Worm (Caenorhabditis elegans): ENCODE data around the gene T22F3.12.

The T22F3.12 gene

DNA sequence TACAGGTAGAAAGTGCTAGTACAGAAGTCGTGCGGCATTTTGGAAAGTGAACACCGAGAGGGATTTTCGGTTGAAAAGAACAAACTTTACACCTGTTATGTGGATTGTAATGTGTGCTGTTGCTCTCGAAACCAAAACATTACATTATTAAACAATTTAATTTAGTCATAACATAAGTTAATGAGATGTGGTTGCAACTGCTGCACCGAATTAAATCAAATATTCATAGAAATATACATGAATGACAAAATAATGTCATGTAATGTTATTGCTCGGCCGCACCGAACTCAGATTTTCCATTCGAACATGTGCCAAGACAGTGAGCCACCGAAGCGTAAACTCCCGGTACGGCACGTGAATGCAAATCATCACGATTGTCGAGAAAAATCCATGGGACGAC is 2.9 kb upstream of the T22F3.12 start, which contains the start of gene srh-213:
Gene srh-213, minus strand, starts transcription at position 101 of the 400 bp plus-strand sequence.
- TF ChIP-seq skn-1 (tag; optimal IDR thresholded peaks at IDR 0.05) (no peak), mdl-1 (tag; optimal IDR thresholded peaks at IDR 0.05) (no peak), lsy-2 (tag; optimal IDR thresholded peaks at IDR 0.05) (no peak), ceh-82 (tag; optimal IDR thresholded peaks at IDR 0.05) (no peak), F13H6.1 (tag; optimal IDR thresholded peaks at IDR 0.05) (no peak), zag-1 (tag; optimal IDR thresholded peaks at IDR 0.05) (no peak)

- no peak for TF ChIP-seq ceh-82 (tag; optimal IDR thresholded peaks at IDR 0.05)
- no peak for TF ChIP-seq mdl-1 (tag; optimal IDR thresholded peaks at IDR 0.05)
- no peak for TF ChIP-seq lin-13 (GFP tag; optimal IDR thresholded peaks at IDR 0.05)
- TF ChIP-seq ztf-4 (tag; optimal IDR thresholded peaks at IDR 0.05): no peak
- TF ChIP-seq ama-1 (optimal IDR thresholded peaks at IDR 0.05): no peak
- no peak for TF ChIP-seq gmeb-1 (tag; optimal IDR thresholded peaks at IDR 0.05)
- TF ChIP-seq mbf-1 (tag; optimal IDR thresholded peaks at IDR 0.05): no peak
- TF ChIP-seq sem-4 (tag; optimal IDR thresholded peaks at IDR 0.05): no peak
- TF ChIP-seq Y55F3AM.14 (GFP tag; optimal IDR thresholded peaks at IDR 0.05): no peak
- no peak for TF ChIP-seq egl-27 (tag; optimal IDR thresholded peaks at IDR 0.05)
- no peak for TF ChIP-seq aly-2 (tag; optimal IDR thresholded peaks at IDR 0.05)
Measured at ce11 chrV:3588223-3588622, 3.8 kb downstream of the T22F3.12 start.

DNA sequence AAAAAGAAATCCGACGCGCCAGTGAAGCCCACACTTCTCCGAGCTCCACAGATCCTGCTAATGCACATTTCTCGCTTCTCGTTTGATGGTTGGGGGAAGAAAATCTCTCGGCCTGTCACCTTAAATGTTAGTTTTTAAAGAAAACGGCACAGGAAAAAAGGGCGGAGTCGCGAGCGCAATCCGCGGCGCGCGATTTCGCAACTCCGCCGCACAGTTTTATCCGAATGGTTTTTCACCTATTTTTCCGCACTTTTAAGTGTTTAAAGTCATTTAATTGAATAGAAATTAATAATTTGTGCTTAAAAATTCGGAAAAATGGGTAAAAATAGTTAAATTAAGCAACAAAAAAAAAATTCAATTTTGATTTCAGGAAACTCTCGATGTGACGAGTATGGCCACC is 4.4 kb downstream of the T22F3.12 start:
- TF ChIP-seq sma-9 (GFP tag; optimal IDR thresholded peaks at IDR 0.05) (peak; percentile 32), sma-9 (tag; optimal IDR thresholded peaks at IDR 0.05) (no peak), lin-11 (tag; optimal IDR thresholded peaks at IDR 0.05) (peak; percentile 37), crh-2 (tag; optimal IDR thresholded peaks at IDR 0.05) (peak; percentile 21), lsy-2 (tag; optimal IDR thresholded peaks at IDR 0.05) (peak in 1 of 2 experiments; percentile 32), gmeb-1 (tag; optimal IDR thresholded peaks at IDR 0.05) (peak; percentile 40), unc-55 (GFP tag; optimal IDR thresholded peaks at IDR 0.05) (peak; percentile 44), ztf-1 (GFP tag; conservative IDR thresholded peaks at IDR 0.05) (no peak), lin-13 (GFP tag; optimal IDR thresholded peaks at IDR 0.05) (peak; percentile 18), nhr-77 (tag; optimal IDR thresholded peaks at IDR 0.05) (no peak), peb-1 (tag; optimal IDR thresholded peaks at IDR 0.05) (no peak), F13H6.1 (tag; optimal IDR thresholded peaks at IDR 0.05) (peak; percentile 28), sma-3 (GFP tag; optimal IDR thresholded peaks at IDR 0.05) (peak; percentile 28)

- no peak for TF ChIP-seq mdl-1 (tag; optimal IDR thresholded peaks at IDR 0.05)
- TF ChIP-seq lin-11 (tag; optimal IDR thresholded peaks at IDR 0.05): no peak
- no peak for TF ChIP-seq mbf-1 (tag; optimal IDR thresholded peaks at IDR 0.05)
- peak; percentile 42 for TF ChIP-seq unc-55 (GFP tag; optimal IDR thresholded peaks at IDR 0.05)
- TF ChIP-seq lin-13 (GFP tag; optimal IDR thresholded peaks at IDR 0.05): no peak
- TF ChIP-seq mab-5 (tag; optimal IDR thresholded peaks at IDR 0.05): no peak
- no peak for TF ChIP-seq sem-4 (tag; optimal IDR thresholded peaks at IDR 0.05)
- no peak for TF ChIP-seq fos-1 (tag; optimal IDR thresholded peaks at IDR 0.05)
- no peak for TF ChIP-seq nhr-6 (tag; optimal IDR thresholded peaks at IDR 0.05)
- TF ChIP-seq ceh-16 (tag; optimal IDR thresholded peaks at IDR 0.05): no peak
- no peak for TF ChIP-seq nhr-77 (tag; optimal IDR thresholded peaks at IDR 0.05)
- peak; percentile 40 for TF ChIP-seq C34F6.9 (tag; optimal IDR thresholded peaks at IDR 0.05)
- no peak for TF ChIP-seq lin-39 (tag; optimal IDR thresholded peaks at IDR 0.05)
- no peak for TF ChIP-seq skn-1 (tag; optimal IDR thresholded peaks at IDR 0.05)
- no peak for TF ChIP-seq ZK546.5 (tag; optimal IDR thresholded peaks at IDR 0.05)
- peak; percentile 6 for TF ChIP-seq sma-9 (GFP tag; optimal IDR thresholded peaks at IDR 0.05)
- no peak for TF ChIP-seq sma-9 (tag; optimal IDR thresholded peaks at IDR 0.05)
- TF ChIP-seq nhr-11 (tag; optimal IDR thresholded peaks at IDR 0.05): no peak
- peak; percentile 34 for TF ChIP-seq nhr-129 (tag; optimal IDR thresholded peaks at IDR 0.05)
- TF ChIP-seq ama-1 (optimal IDR thresholded peaks at IDR 0.05): no peak
- TF ChIP-seq nhr-12 (tag; optimal IDR thresholded peaks at IDR 0.05): no peak
- TF ChIP-seq lsy-2 (tag; optimal IDR thresholded peaks at IDR 0.05): peak in 1 of 2 experiments; percentile 27
Measured at ce11 chrV:3586014-3586689, 5.8 kb downstream of the T22F3.12 start, which contains the start of the genes rpl-11.1 and T22F3.2. rpl-11.1 (minus strand) TSS chrV:3586064. T22F3.2 (plus strand) TSS chrV:3586639.

- TF ChIP-seq ztf-1 (GFP tag; conservative IDR thresholded peaks at IDR 0.05) (no peak), snpc-4 (tag; optimal IDR thresholded peaks at IDR 0.05) (no peak), aly-2 (tag; optimal IDR thresholded peaks at IDR 0.05) (no peak), C34F6.9 (tag; optimal IDR thresholded peaks at IDR 0.05) (no peak), nhr-10 (tag; optimal IDR thresholded peaks at IDR 0.05) (no peak), unc-55 (GFP tag; optimal IDR thresholded peaks at IDR 0.05) (no peak), dmd-4 (tag; optimal IDR thresholded peaks at IDR 0.05) (no peak), sem-4 (tag; optimal IDR thresholded peaks at IDR 0.05) (no peak), sma-3 (GFP tag; optimal IDR thresholded peaks at IDR 0.05) (no peak), peb-1 (tag; optimal IDR thresholded peaks at IDR 0.05) (no peak), nhr-12 (tag; optimal IDR thresholded peaks at IDR 0.05) (no peak), nhr-21 (tag; optimal IDR thresholded peaks at IDR 0.05) (no peak), ceh-82 (tag; optimal IDR thresholded peaks at IDR 0.05) (no peak), elt-3 (tag; optimal IDR thresholded peaks at IDR 0.05) (no peak)
Measured at ce11 chrV:3585011-3585410, 7.0 kb downstream of the T22F3.12 start.
